Worm (Caenorhabditis elegans) whole organism, L2 larva: ENCODE results near the gene mob-3.

ENCODE experiments used
- ceh-82 ChIP-seq: fragments of 150-350 bp; optimal IDR thresholded peaks from 2 replicates; lab custom pipeline; 2014; ENCODE audit warnings: missing biosample characterization, missing genetic modification characterization
- lin-13 ChIP-seq: fragments of 150-350 bp; optimal IDR thresholded peaks from 2 replicates; lab custom pipeline; 2014; ENCODE audit warnings: missing biosample characterization, missing genetic modification reagents, missing genetic modification characterization
- nhr-25 ChIP-seq: fragments of 150-350 bp; sonication (generic microtip); optimal IDR thresholded peaks from 3 replicates; lab custom pipeline; 2014; ENCODE audit warnings: missing biosample characterization, missing genetic modification characterization
- snpc-4 ChIP-seq: fragments of 150-350 bp; optimal IDR thresholded peaks from 2 replicates; lab custom pipeline; 2014; ENCODE audit warnings: missing biosample characterization, missing genetic modification characterization
- ztf-4 ChIP-seq: fragments of 150-350 bp; optimal IDR thresholded peaks from 2 replicates; lab custom pipeline; 2014; ENCODE audit warnings: missing biosample characterization, missing genetic modification characterization

- TF ChIP-seq lin-13 (GFP tag; lab: Kevin White, UChicago) (no peak), ceh-82 (tag; lab: Kevin White, UChicago) (no peak), nhr-25 (tag; lab: Kevin White, UChicago) (no peak), snpc-4 (tag; lab: Kevin White, UChicago) (no peak), ztf-4 (no peak)
Measured at ce11 chrIV:7414163-7414562, 25.4 kb upstream of the mob-3 start.
